Worm (Caenorhabditis elegans) whole organism, young adult: ENCODE results near the gene R166.3.

Experiments
- B0035.1 ChIP-seq: sonication (generic microtip); optimal IDR thresholded peaks from 2 replicates; lab custom pipeline; 2016; ENCODE audit warnings: missing genetic modification characterization, mild to moderate bottlenecking, missing compliant biosample characterization, missing genotype, missing genetic modification reagents
- B0261.1 ChIP-seq: sonication (generic microtip); optimal IDR thresholded peaks from 2 replicates; lab custom pipeline; 2016; ENCODE audit warnings: mild to moderate bottlenecking, missing genetic modification characterization, moderate library complexity, missing compliant biosample characterization
- C06A6.2 ChIP-seq: fragments of 200-800 bp; sonication (Bioruptor generic); conservative IDR thresholded peaks from 2 replicates; pipeline ENCODE4 v1.3.6; 2022; ENCODE audit warnings: missing genetic modification characterization, missing compliant biosample characterization
- D2030.7 ChIP-seq: fragments of 200-800 bp; sonication (Bioruptor generic); IDR thresholded peaks from 2 replicates; pipeline ENCODE4 v1.3.6; 2022; ENCODE audit warnings: missing genetic modification reagents, missing genetic modification characterization, missing compliant biosample characterization
- F10E7.11 ChIP-seq: sonication (generic microtip); optimal IDR thresholded peaks from 2 replicates; lab custom pipeline; 2017; ENCODE audit warnings: mild to moderate bottlenecking, missing genetic modification characterization, moderate library complexity, missing compliant biosample characterization
- F52B5.7 ChIP-seq: sonication (generic microtip); optimal IDR thresholded peaks from 2 replicates; lab custom pipeline; 2016; ENCODE audit warnings: mild to moderate bottlenecking, missing genetic modification characterization, missing compliant biosample characterization
- K11D2.4 ChIP-seq: fragments of 200-800 bp; sonication (Bioruptor generic); IDR thresholded peaks from 2 replicates; pipeline ENCODE4 v1.3.6; 2022; ENCODE audit warnings: missing genetic modification reagents, missing genetic modification characterization, missing compliant biosample characterization
- Y53G8AR.9 ChIP-seq: fragments of 200-800 bp; sonication (Bioruptor generic); conservative IDR thresholded peaks from 2 replicates; pipeline ENCODE4 v1.3.6; 2022; ENCODE audit warnings: missing genetic modification reagents, missing genetic modification characterization, missing compliant biosample characterization
- Y56A3A.18 ChIP-seq: fragments of 200-800 bp; sonication (Bioruptor generic); IDR thresholded peaks from 2 replicates; pipeline ENCODE4 v1.3.6; 2022; ENCODE audit warnings: missing genetic modification reagents, missing genetic modification characterization, missing compliant biosample characterization
- Y67H2A.10 ChIP-seq: fragments of 200-800 bp; sonication (Bioruptor generic); conservative IDR thresholded peaks from 2 replicates; pipeline ENCODE4 v1.3.6; 2022; ENCODE audit warnings: missing genetic modification reagents, missing genetic modification characterization, missing compliant biosample characterization
- atf-7 ChIP-seq: sonication (generic microtip); optimal IDR thresholded peaks from 2 replicates; lab custom pipeline; 2017; ENCODE audit warnings: mild to moderate bottlenecking, missing genetic modification characterization, missing compliant biosample characterization
- athp-1 ChIP-seq: sonication (generic microtip); optimal IDR thresholded peaks from 2 replicates; lab custom pipeline; 2017; ENCODE audit warnings: mild to moderate bottlenecking, missing genetic modification characterization, missing compliant biosample characterization
- attf-3 ChIP-seq: fragments of 200-800 bp; sonication (Bioruptor generic); conservative IDR thresholded peaks from 2 replicates; pipeline ENCODE4 v1.3.6; 2022; ENCODE audit warnings: missing genetic modification reagents, missing genetic modification characterization, missing compliant biosample characterization
- attf-5 ChIP-seq: fragments of 200-800 bp; sonication (Bioruptor generic); optimal IDR thresholded peaks from 2 replicates; lab custom pipeline; 2018; ENCODE audit warnings: mild to moderate bottlenecking, missing genetic modification characterization, missing compliant biosample characterization
- cebp-1 ChIP-seq, 2 experiments: fragments of 200-800 bp in 1 of 2; sonication (Bioruptor generic) in 1 of 2; sonication (generic microtip) in 1 of 2; IDR thresholded peaks in 1 of 2; optimal IDR thresholded peaks in 1 of 2; 2 replicates each; pipeline versions ENCODE4 v1.3.6 to Lab custom; 2017 to 2022; ENCODE audit warnings: missing compliant biosample characterization in 2 of 2, missing genetic modification characterization in 2 of 2, mild to moderate bottlenecking in 1 of 2, missing genetic modification reagents in 1 of 2, moderate library complexity in 1 of 2
- cebp-2 ChIP-seq: fragments of 200-800 bp; sonication (Bioruptor generic); IDR thresholded peaks from 2 replicates; pipeline ENCODE4 v1.3.6; 2022; ENCODE audit warnings: missing genetic modification characterization, missing compliant biosample characterization
- ceh-100 ChIP-seq: fragments of 200-800 bp; sonication (Bioruptor generic); IDR thresholded peaks from 2 replicates; pipeline ENCODE4 v1.3.6; 2022; ENCODE audit warnings: missing genetic modification reagents, missing genetic modification characterization, missing compliant biosample characterization
- ceh-40 ChIP-seq: fragments of 200-800 bp; sonication (Bioruptor generic); IDR thresholded peaks from 2 replicates; pipeline ENCODE4 v1.3.6; 2022; ENCODE audit warnings: missing genetic modification characterization, missing compliant biosample characterization
- gei-17 ChIP-seq: fragments of 200-800 bp; sonication (Bioruptor generic); optimal IDR thresholded peaks from 2 replicates; lab custom pipeline; 2018; ENCODE audit warnings: mild to moderate bottlenecking, missing genetic modification characterization, missing compliant biosample characterization
- hmg-20 ChIP-seq: fragments of 200-800 bp; sonication (Bioruptor generic); IDR thresholded peaks from 2 replicates; pipeline ENCODE4 v1.3.6; 2022; ENCODE audit warnings: missing genetic modification reagents, missing genetic modification characterization, missing compliant biosample characterization
- hrde-1 ChIP-seq: sonication (generic microtip); optimal IDR thresholded peaks from 2 replicates; lab custom pipeline; 2016; ENCODE audit warnings: missing genetic modification characterization, mild to moderate bottlenecking, missing compliant biosample characterization, moderate library complexity, missing genotype, missing genetic modification reagents, borderline replicate concordance
- lin-40 ChIP-seq: sonication (generic microtip); optimal IDR thresholded peaks from 2 replicates; lab custom pipeline; 2016; ENCODE audit warnings: missing genetic modification characterization, mild to moderate bottlenecking, missing compliant biosample characterization, missing genotype, missing genetic modification reagents
- lsl-1 ChIP-seq: fragments of 200-800 bp; sonication (Bioruptor generic); optimal IDR thresholded peaks from 2 replicates; lab custom pipeline; 2018; ENCODE audit warnings: mild to moderate bottlenecking, missing genetic modification characterization, moderate library complexity, missing compliant biosample characterization
- madf-10 ChIP-seq: sonication (generic microtip); optimal IDR thresholded peaks from 2 replicates; lab custom pipeline; 2016; ENCODE audit warnings: mild to moderate bottlenecking, missing genetic modification characterization, missing compliant biosample characterization
- mcd-1 ChIP-seq: fragments of 200-800 bp; sonication (Bioruptor generic); IDR thresholded peaks from 2 replicates; pipeline ENCODE4 v1.3.6; 2022; ENCODE audit warnings: missing genetic modification reagents, missing genetic modification characterization, missing compliant biosample characterization
- mxl-1 ChIP-seq: sonication (generic microtip); optimal IDR thresholded peaks from 2 replicates; lab custom pipeline; 2016; ENCODE audit warnings: missing genetic modification characterization, missing compliant biosample characterization
- nfya-1 ChIP-seq: sonication (generic microtip); optimal IDR thresholded peaks from 2 replicates; lab custom pipeline; 2017; ENCODE audit warnings: antibody characterized with exemption, missing compliant biosample characterization, missing genetic modification characterization, borderline replicate concordance; ENCODE audit not compliant: insufficient read depth
- nfya-2 ChIP-seq: fragments of 200-800 bp; sonication (Bioruptor generic); IDR thresholded peaks from 2 replicates; pipeline ENCODE4 v1.3.6; 2022; ENCODE audit warnings: missing genetic modification reagents, missing genetic modification characterization, missing compliant biosample characterization
- nhr-27 ChIP-seq: fragments of 200-800 bp; sonication (Bioruptor generic); optimal IDR thresholded peaks from 2 replicates; lab custom pipeline; 2018; ENCODE audit warnings: mild to moderate bottlenecking, missing genetic modification characterization, moderate library complexity, missing compliant biosample characterization
- nhr-80 ChIP-seq: sonication (generic microtip); optimal IDR thresholded peaks from 2 replicates; lab custom pipeline; 2016; ENCODE audit warnings: missing genetic modification characterization, missing compliant biosample characterization
- nhr-90 ChIP-seq: sonication (generic microtip); optimal IDR thresholded peaks from 2 replicates; lab custom pipeline; 2016; ENCODE audit warnings: missing genotype, mild to moderate bottlenecking, missing genetic modification characterization, missing compliant biosample characterization
- pbrm-1 ChIP-seq: fragments of 200-800 bp; sonication (Bioruptor generic); IDR thresholded peaks from 2 replicates; pipeline ENCODE4 v1.3.6; 2022; ENCODE audit warnings: missing genetic modification reagents, missing genetic modification characterization, missing compliant biosample characterization
- rec-8 ChIP-seq, 2 experiments: sonication (generic microtip); optimal IDR thresholded peaks; 2 replicates each; lab custom pipeline; 2016; ENCODE audit warnings: mild to moderate bottlenecking in 2 of 2, missing genetic modification characterization in 2 of 2, missing genetic modification reagents in 2 of 2, missing genotype in 2 of 2, missing biosample characterization in 1 of 2, missing compliant biosample characterization in 1 of 2, moderate library complexity in 1 of 2
- rpc-1 ChIP-seq, 2 experiments: fragments of 150-350 bp in 1 of 2; sonication (generic microtip) in 1 of 2; optimal IDR thresholded peaks; 2 replicates each; lab custom pipeline; 2014 to 2018; ENCODE audit warnings: missing biosample characterization in 1 of 2, missing genetic modification characterization in 1 of 2, missing genetic modification reagents in 1 of 2, missing genotype in 1 of 2
- sea-2 ChIP-seq: fragments of 200-800 bp; sonication (Bioruptor generic); IDR thresholded peaks from 2 replicates; pipeline ENCODE4 v1.3.6; 2022; ENCODE audit warnings: missing genetic modification characterization, missing compliant biosample characterization
- snpc-1.1 ChIP-seq: sonication (generic microtip); optimal IDR thresholded peaks from 2 replicates; lab custom pipeline; 2017; ENCODE audit warnings: missing genetic modification characterization, mild to moderate bottlenecking, missing compliant biosample characterization, antibody characterized with exemption, moderate library complexity, missing genotype, missing genetic modification reagents; ENCODE audit not compliant: insufficient read depth
- snpc-1.3 ChIP-seq: sonication (generic microtip); optimal IDR thresholded peaks from 2 replicates; lab custom pipeline; 2017; ENCODE audit warnings: missing genetic modification characterization, mild to moderate bottlenecking, missing compliant biosample characterization, antibody characterized with exemption, moderate library complexity, missing genotype, missing genetic modification reagents; ENCODE audit not compliant: insufficient read depth
- snpc-4 ChIP-seq, 5 experiments: fragments of 150-350 bp in 1 of 5; sonication (generic microtip) in 4 of 5; optimal IDR thresholded peaks; 2 replicates each; lab custom pipeline; 2014 to 2018; ENCODE audit warnings: missing genetic modification characterization in 5 of 5, missing biosample characterization in 3 of 5, antibody characterized with exemption in 2 of 5, mild to moderate bottlenecking in 2 of 5, missing compliant biosample characterization in 2 of 5, missing genotype in 2 of 5, moderate library complexity in 2 of 5, missing genetic modification reagents in 1 of 5
- tlf-1 ChIP-seq: fragments of 200-800 bp; sonication (Bioruptor generic); optimal IDR thresholded peaks from 2 replicates; lab custom pipeline; 2018; ENCODE audit warnings: mild to moderate bottlenecking, missing genetic modification characterization, missing compliant biosample characterization
- unc-62 ChIP-seq: fragments of 150-350 bp; optimal IDR thresholded peaks from 2 replicates; lab custom pipeline; 2014; ENCODE audit warnings: missing biosample characterization, missing genetic modification reagents, missing genetic modification characterization
- xnd-1 ChIP-seq: sonication (generic microtip); optimal IDR thresholded peaks from 2 replicates; lab custom pipeline; 2016; ENCODE audit warnings: missing genotype, missing genetic modification reagents, missing genetic modification characterization, missing compliant biosample characterization
- ztf-22 ChIP-seq: fragments of 200-800 bp; sonication (Bioruptor generic); optimal IDR thresholded peaks from 2 replicates; lab custom pipeline; 2018; ENCODE audit warnings: mild to moderate bottlenecking, missing genetic modification characterization, moderate library complexity, missing compliant biosample characterization
- ztf-3 ChIP-seq: fragments of 200-800 bp; sonication (Bioruptor generic); optimal IDR thresholded peaks from 2 replicates; lab custom pipeline; 2018; ENCODE audit warnings: mild to moderate bottlenecking, missing genetic modification characterization, missing compliant biosample characterization

R166.3 gene

DNA sequence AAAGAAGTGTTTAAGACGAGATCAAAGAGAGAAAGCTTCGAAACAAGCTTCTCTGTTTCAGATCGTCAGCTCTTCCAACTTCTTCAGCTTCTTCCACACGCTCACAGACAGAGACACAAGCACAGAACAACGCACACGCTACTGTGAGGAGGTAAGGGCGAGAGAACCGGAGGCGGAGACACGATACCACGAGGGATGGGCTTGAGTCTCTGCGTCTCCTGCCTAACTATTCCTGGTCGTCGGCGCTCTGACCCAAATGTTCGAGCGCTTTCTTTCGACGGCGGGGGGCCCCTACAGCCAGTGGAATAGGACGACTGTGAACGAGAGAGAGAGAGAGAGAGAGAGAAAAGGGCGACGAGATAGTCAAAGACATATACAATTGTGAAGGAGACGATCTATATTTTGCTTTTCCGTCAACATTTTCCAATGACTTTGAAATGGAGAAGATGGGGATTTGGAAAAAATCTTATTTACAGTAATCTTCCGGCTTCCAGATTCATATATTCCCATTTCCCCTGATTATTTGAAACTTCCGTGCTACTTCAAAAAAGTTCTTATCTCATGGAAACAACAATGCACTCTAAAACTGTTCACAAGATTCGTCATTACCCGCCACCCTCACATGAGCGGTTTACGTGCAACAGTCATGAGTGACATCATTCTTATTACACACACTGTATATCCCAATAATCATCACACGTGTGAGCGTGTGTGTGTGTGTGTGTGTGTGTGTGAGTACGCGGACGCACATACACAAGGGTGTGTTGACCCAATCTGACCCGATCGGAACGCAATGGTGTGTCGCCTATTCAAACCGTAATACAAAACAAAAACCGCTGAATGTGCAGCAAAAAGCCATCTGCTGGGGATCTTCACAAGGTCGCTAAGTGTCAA lies 9.9 kb upstream of the R166.3 start (continued):
- no peak for TF ChIP-seq snpc-4 (GFP tag; optimal IDR thresholded peaks at IDR 0.05; lab: Kevin White, UChicago)
- TF ChIP-seq snpc-4 (tag; optimal IDR thresholded peaks at IDR 0.05; lab: Kevin White, UChicago): peak; percentile 19 to 43 (median 23)
- peak; percentile 54; the same call in 1 of the 2 replicates for TF ChIP-seq C06A6.2
- TF ChIP-seq gei-17: no peak
- TF ChIP-seq B0035.1 (tag; lab: Kevin White, UChicago): no peak
- TF ChIP-seq ceh-100 (GFP tag; lab: Robert Waterston, UW): no peak; the same call in 1 of the 2 replicates
- TF ChIP-seq ztf-22 (GFP tag; lab: Kevin White, UChicago): no peak
- peak; percentile 72 for TF ChIP-seq lin-40 (tag; lab: Kevin White, UChicago)
- no peak for TF ChIP-seq hrde-1
- peak; percentile 33 for TF ChIP-seq nhr-80 (tag; lab: Kevin White, UChicago)
- 0 out of 2 replicates have a peak, but pooled peaks have one; percentile 30 for TF ChIP-seq attf-3 (GFP tag; lab: Robert Waterston, UW)
- TF ChIP-seq nfya-1 (tag; lab: Kevin White, UChicago): no peak
- TF ChIP-seq pbrm-1 (GFP tag; lab: Robert Waterston, UW): peak; percentile 59
- TF ChIP-seq athp-1 (tag; lab: Kevin White, UChicago): peak; percentile 14
- TF ChIP-seq D2030.7 (GFP tag; lab: Robert Waterston, UW): no peak
- TF ChIP-seq nhr-27 (tag; lab: Kevin White, UChicago): no peak
- TF ChIP-seq F52B5.7 (tag; lab: Kevin White, UChicago): peak; percentile 51
- TF ChIP-seq nhr-90 (tag; lab: Kevin White, UChicago): peak; percentile 9
- no peak for TF ChIP-seq lsl-1 (GFP tag; lab: Kevin White, UChicago)
- no peak for TF ChIP-seq xnd-1 (tag; lab: Kevin White, UChicago)
- TF ChIP-seq madf-10 (tag; lab: Kevin White, UChicago): peak; percentile 67
- no peak for TF ChIP-seq ceh-40 (GFP tag; lab: Robert Waterston, UW)
- TF ChIP-seq rpc-1 (optimal IDR thresholded peaks at IDR 0.05; lab: Kevin White, UChicago): peak; percentile 2
- no peak for TF ChIP-seq rpc-1 (tag; optimal IDR thresholded peaks at IDR 0.05; lab: Kevin White, UChicago)
- no peak for TF ChIP-seq snpc-1.1 (tag; lab: Kevin White, UChicago)
- TF ChIP-seq mcd-1 (GFP tag; lab: Robert Waterston, UW): peak; percentile 72
- peak; percentile 71; the same call in 1 of the 2 replicates for TF ChIP-seq Y53G8AR.9
- TF ChIP-seq Y56A3A.18 (GFP tag; lab: Robert Waterston, UW): peak; percentile 16; the same call in 1 of the 2 replicates
- TF ChIP-seq F10E7.11 (tag; lab: Kevin White, UChicago): no peak
- TF ChIP-seq unc-62 (GFP tag; lab: Kevin White, UChicago): no peak
- TF ChIP-seq attf-5 (GFP tag; lab: Kevin White, UChicago): peak; percentile 63
- peak; percentile 87 for TF ChIP-seq K11D2.4
- TF ChIP-seq rec-8 (tag; optimal IDR thresholded peaks at IDR 0.05; lab: Kevin White, UChicago): no peak
- peak; percentile 45 for TF ChIP-seq tlf-1 (GFP tag; lab: Kevin White, UChicago)
- TF ChIP-seq hmg-20 (GFP tag; lab: Robert Waterston, UW): no peak
- no peak; the same call in 1 of the 2 replicates for TF ChIP-seq sea-2 (GFP tag; lab: Robert Waterston, UW)
- TF ChIP-seq ztf-3: peak; percentile 32
- TF ChIP-seq Y67H2A.10 (GFP tag; lab: Robert Waterston, UW): peak; percentile 58; the same call in 1 of the 2 replicates
- TF ChIP-seq mxl-1 (tag; lab: Kevin White, UChicago): no peak
- TF ChIP-seq snpc-1.3: no peak
- no peak for TF ChIP-seq nfya-2 (GFP tag; lab: Robert Waterston, UW)
- TF ChIP-seq cebp-2 (GFP tag; lab: Robert Waterston, UW): no peak
- peak; percentile 91 for TF ChIP-seq atf-7 (tag; lab: Kevin White, UChicago)
- TF ChIP-seq cebp-1 (GFP tag; IDR thresholded peaks at IDR 0.05; lab: Robert Waterston, UW): peak; percentile 38
- peak; percentile 83 for TF ChIP-seq cebp-1 (tag; optimal IDR thresholded peaks at IDR 0.05; lab: Kevin White, UChicago)
- TF ChIP-seq B0261.1 (tag; lab: Kevin White, UChicago): no peak
